Worm (Caenorhabditis elegans): ENCODE results near the gene flp-18.

- TF ChIP-seq rbr-2 (tag; optimal IDR thresholded peaks at IDR 0.05) (no peak), F37D6.2 (tag; optimal IDR thresholded peaks at IDR 0.05) (no peak), ctbp-1 (GFP tag; IDR thresholded peaks at IDR 0.05) (no peak)
Observed at ce11 chrX:3048696-3049095, 30.3 kb upstream of the flp-18 start.

Data from whole organism, L4 larva.